Fruit fly (Drosophila melanogaster) whole organism, embryonic: ENCODE results near the gene CG16978.
A peak's percentile ranks its signal among the peaks of the same experiment; 100 is the strongest.

Experiments
- CG10267 ChIP-seq: fragments of 200-800 bp; sonication (Bioruptor generic); optimal IDR thresholded peaks from 2 replicates; lab custom pipeline; 2018; ENCODE audit warnings: missing biosample characterization, mild to moderate bottlenecking, missing genetic modification characterization, moderate library complexity
- CG10274 ChIP-seq: fragments of 200-800 bp; sonication (Bioruptor generic); optimal IDR thresholded peaks from 3 replicates; lab custom pipeline; 2017; ENCODE audit warnings: missing biosample characterization, mild to moderate bottlenecking, missing genetic modification characterization
- CG10431 ChIP-seq: fragments of 200-800 bp; sonication (Bioruptor generic); optimal IDR thresholded peaks from 3 replicates; lab custom pipeline; 2018; ENCODE audit warnings: missing biosample characterization, mild to moderate bottlenecking, missing genetic modification characterization
- CG11723 ChIP-seq: fragments of 200-800 bp; sonication (Bioruptor generic); optimal IDR thresholded peaks from 2 replicates; lab custom pipeline; 2017; ENCODE audit warnings: missing biosample characterization, mild to moderate bottlenecking, missing genetic modification characterization
- CG12071 ChIP-seq: fragments of 200-800 bp; sonication (Bioruptor generic); optimal IDR thresholded peaks from 3 replicates; lab custom pipeline; 2018; ENCODE audit warnings: missing biosample characterization, mild to moderate bottlenecking, missing genetic modification characterization
- CG12155 ChIP-seq: fragments of 200-800 bp; sonication (Bioruptor generic); optimal IDR thresholded peaks from 3 replicates; lab custom pipeline; 2016; ENCODE audit warnings: missing biosample characterization, missing genetic modification characterization
- CG12744 ChIP-seq: fragments of 200-800 bp; sonication (Bioruptor generic); optimal IDR thresholded peaks from 2 replicates; lab custom pipeline; 2016; ENCODE audit warnings: missing biosample characterization, missing genetic modification characterization
- CG13123 ChIP-seq: fragments of 200-800 bp; sonication (Bioruptor generic); optimal IDR thresholded peaks from 2 replicates; lab custom pipeline; 2016; ENCODE audit warnings: missing biosample characterization, missing genetic modification characterization
- CG13424 ChIP-seq: fragments of 200-800 bp; sonication (Bioruptor generic); optimal IDR thresholded peaks from 2 replicates; lab custom pipeline; 2019; ENCODE audit warnings: missing biosample characterization, mild to moderate bottlenecking, missing genetic modification characterization, moderate library complexity
- CG15601 ChIP-seq: fragments of 200-800 bp; sonication (Bioruptor generic); optimal IDR thresholded peaks from 3 replicates; lab custom pipeline; 2019; ENCODE audit warnings: missing biosample characterization, mild to moderate bottlenecking, missing genetic modification characterization, moderate library complexity
- CG2875 ChIP-seq: fragments of 200-800 bp; sonication (Bioruptor generic); optimal IDR thresholded peaks from 2 replicates; lab custom pipeline; 2017; ENCODE audit warnings: missing biosample characterization, mild to moderate bottlenecking, missing genetic modification characterization, missing genetic modification reagents
- CG33557 ChIP-seq: fragments of 200-800 bp; sonication (Bioruptor generic); optimal IDR thresholded peaks from 2 replicates; lab custom pipeline; 2019; ENCODE audit warnings: missing biosample characterization, mild to moderate bottlenecking, missing genetic modification characterization, moderate library complexity
- CG4360 ChIP-seq: fragments of 200-800 bp; sonication (Bioruptor generic); IDR thresholded peaks from 2 replicates; pipeline ENCODE4 v1.3.6; 2022; ENCODE audit warnings: missing biosample characterization, missing genetic modification characterization
- CG4424 ChIP-seq: fragments of 200-800 bp; sonication (Bioruptor generic); optimal IDR thresholded peaks from 3 replicates; lab custom pipeline; 2016; ENCODE audit warnings: missing biosample characterization, missing genetic modification characterization
- CG4820 ChIP-seq: fragments of 200-800 bp; sonication (Bioruptor generic); optimal IDR thresholded peaks from 3 replicates; lab custom pipeline; 2016; ENCODE audit warnings: missing biosample characterization, missing genetic modification characterization
- CG5180 ChIP-seq: fragments of 200-800 bp; sonication (Bioruptor generic); optimal IDR thresholded peaks from 3 replicates; lab custom pipeline; 2017; ENCODE audit warnings: missing biosample characterization, missing genetic modification characterization, mild to moderate bottlenecking, moderate library complexity, missing genetic modification reagents
- CG6254 ChIP-seq: fragments of 200-800 bp; sonication (Bioruptor generic); optimal IDR thresholded peaks from 3 replicates; lab custom pipeline; 2017; ENCODE audit warnings: mild to moderate bottlenecking, missing biosample characterization, missing genetic modification reagents, missing genetic modification characterization
- CG6654 ChIP-seq: fragments of 200-800 bp; sonication (Bioruptor generic); optimal IDR thresholded peaks from 2 replicates; lab custom pipeline; 2017; ENCODE audit warnings: missing biosample characterization, mild to moderate bottlenecking, missing genetic modification characterization
- CG6683 ChIP-seq: fragments of 200-800 bp; sonication (Bioruptor generic); optimal IDR thresholded peaks from 2 replicates; lab custom pipeline; 2017; ENCODE audit warnings: missing biosample characterization, mild to moderate bottlenecking, missing genetic modification characterization, missing genetic modification reagents
- CG9797 ChIP-seq: fragments of 200-800 bp; sonication (Bioruptor generic); optimal IDR thresholded peaks from 3 replicates; lab custom pipeline; 2018; ENCODE audit warnings: missing biosample characterization, mild to moderate bottlenecking, missing genetic modification characterization
- Dll ChIP-seq: fragments of 200-800 bp; sonication (Bioruptor generic); IDR thresholded peaks from 4 replicates; pipeline ENCODE4 v1.3.6; 2022; ENCODE audit warnings: missing biosample characterization, missing genetic modification characterization; ENCODE audit not compliant: partially characterized antibody
- Doc2 ChIP-seq: fragments of 200-800 bp; sonication (Bioruptor generic); IDR thresholded peaks from 2 replicates; pipeline ENCODE4 v1.3.6; 2022; ENCODE audit warnings: missing biosample characterization, missing genetic modification characterization
- Elba2 ChIP-seq: fragments of 200-800 bp; sonication (Bioruptor generic); optimal IDR thresholded peaks from 3 replicates; lab custom pipeline; 2016; ENCODE audit warnings: missing biosample characterization, missing genetic modification characterization
- Jarid2 ChIP-seq: fragments of 200-800 bp; sonication (Bioruptor generic); optimal IDR thresholded peaks from 3 replicates; lab custom pipeline; 2017; ENCODE audit warnings: mild to moderate bottlenecking, missing biosample characterization, missing genetic modification reagents, missing genetic modification characterization
- Meics ChIP-seq: fragments of 200-800 bp; sonication (Bioruptor generic); optimal IDR thresholded peaks from 2 replicates; lab custom pipeline; 2017; ENCODE audit warnings: missing biosample characterization, mild to moderate bottlenecking, missing genetic modification characterization
- Opbp ChIP-seq: fragments of 200-800 bp; sonication (Bioruptor generic); IDR thresholded peaks from 3 replicates; pipeline ENCODE4 v1.3.6; 2022; ENCODE audit warnings: missing biosample characterization, missing genetic modification characterization; ENCODE audit not compliant: partially characterized antibody
- Rfx ChIP-seq: fragments of 200-800 bp; sonication (Bioruptor generic); IDR thresholded peaks from 2 replicates; pipeline ENCODE4 v1.3.6; 2022; ENCODE audit warnings: missing biosample characterization, missing genetic modification characterization
- Rx ChIP-seq: fragments of 200-800 bp; sonication (Bioruptor generic); IDR thresholded peaks from 2 replicates; pipeline ENCODE4 v1.3.6; 2022; ENCODE audit warnings: missing biosample characterization, missing genetic modification characterization
- Ssrp ChIP-seq: fragments of 200-800 bp; sonication (Bioruptor generic); optimal IDR thresholded peaks from 2 replicates; lab custom pipeline; 2018; ENCODE audit warnings: missing biosample characterization, mild to moderate bottlenecking, missing genetic modification characterization, moderate library complexity
- bcd ChIP-seq: fragments of 200-800 bp; sonication (Bioruptor generic); optimal IDR thresholded peaks from 2 replicates; lab custom pipeline; 2017; ENCODE audit warnings: missing biosample characterization, mild to moderate bottlenecking, missing genetic modification characterization
- bowl ChIP-seq: fragments of 200-800 bp; sonication (Bioruptor generic); IDR thresholded peaks from 2 replicates; pipeline ENCODE4 v1.3.6; 2022; ENCODE audit warnings: missing biosample characterization, missing genetic modification characterization
- cad ChIP-seq: fragments of >200 bp; optimal IDR thresholded peaks from 2 replicates; lab custom pipeline; 2017; ENCODE audit warnings: missing biosample characterization, missing genetic modification characterization
- cg ChIP-seq: fragments of 200-800 bp; sonication (Bioruptor generic); optimal IDR thresholded peaks from 3 replicates; lab custom pipeline; 2019; ENCODE audit warnings: missing biosample characterization, mild to moderate bottlenecking, missing genetic modification characterization, moderate library complexity
- chinmo ChIP-seq: fragments of 200-800 bp; sonication (Bioruptor generic); IDR thresholded peaks from 4 replicates; pipeline ENCODE4 v1.3.6; 2022; ENCODE audit warnings: missing biosample characterization, missing genetic modification characterization; ENCODE audit not compliant: partially characterized antibody
- dati ChIP-seq: fragments of 200-800 bp; sonication (Bioruptor generic); IDR thresholded peaks from 2 replicates; pipeline ENCODE4 v1.3.6; 2022; ENCODE audit warnings: missing biosample characterization, missing genetic modification characterization
- en ChIP-seq: fragments of 200-800 bp; sonication (Bioruptor generic); optimal IDR thresholded peaks from 2 replicates; lab custom pipeline; 2016; ENCODE audit warnings: missing biosample characterization, missing genetic modification characterization
- gcm ChIP-seq: fragments of 200-800 bp; sonication (Bioruptor generic); optimal IDR thresholded peaks from 2 replicates; lab custom pipeline; 2019; ENCODE audit warnings: missing biosample characterization, mild to moderate bottlenecking, missing genetic modification characterization, moderate library complexity
- gem ChIP-seq: fragments of 200-800 bp; sonication (Bioruptor generic); optimal IDR thresholded peaks from 2 replicates; lab custom pipeline; 2019; ENCODE audit warnings: missing biosample characterization, mild to moderate bottlenecking, missing genetic modification characterization, moderate library complexity
- lola ChIP-seq, 3 experiments: fragments of >200 bp in 2 of 3; fragments of 200-800 bp in 1 of 3; sonication (Bioruptor generic) in 1 of 3; optimal IDR thresholded peaks; 2 replicates each; lab custom pipeline; 2017 to 2019; ENCODE audit warnings: missing biosample characterization in 3 of 3, missing genetic modification characterization in 3 of 3, mild to moderate bottlenecking in 1 of 3, moderate library complexity in 1 of 3
- pum ChIP-seq: fragments of 200-800 bp; sonication (Bioruptor generic); optimal IDR thresholded peaks from 2 replicates; lab custom pipeline; 2016; ENCODE audit warnings: missing biosample characterization, missing genetic modification characterization
- ranshi ChIP-seq: fragments of 200-800 bp; sonication (Bioruptor generic); IDR thresholded peaks from 2 replicates; pipeline ENCODE4 v1.3.6; 2022; ENCODE audit warnings: missing biosample characterization, missing genetic modification characterization
- ro ChIP-seq: fragments of 200-800 bp; sonication (Bioruptor generic); IDR thresholded peaks from 2 replicates; pipeline ENCODE4 v1.3.6; 2022; ENCODE audit warnings: missing biosample characterization, missing genetic modification characterization
- row ChIP-seq: fragments of 200-800 bp; sonication (Bioruptor generic); IDR thresholded peaks from 3 replicates; pipeline ENCODE4 v1.3.6; 2022; ENCODE audit warnings: missing biosample characterization, missing genetic modification characterization
- sens ChIP-seq: fragments of 200-800 bp; sonication (Bioruptor generic); peaks from one replicate; lab custom pipeline; 2016; ENCODE audit warnings: missing biosample characterization, missing genetic modification characterization
- sob ChIP-seq: fragments of 200-800 bp; sonication (Bioruptor generic); IDR thresholded peaks from 2 replicates; pipeline ENCODE4 v1.3.6; 2022; ENCODE audit warnings: missing biosample characterization, missing genetic modification characterization
- stwl ChIP-seq: fragments of 200-800 bp; sonication (Bioruptor generic); optimal IDR thresholded peaks from 3 replicates; lab custom pipeline; 2018; ENCODE audit warnings: missing biosample characterization, mild to moderate bottlenecking, missing genetic modification characterization, moderate library complexity
- trem ChIP-seq: fragments of 200-800 bp; optimal IDR thresholded peaks from 3 replicates; lab custom pipeline; 2019; ENCODE audit warnings: missing biosample characterization, mild to moderate bottlenecking, missing genetic modification characterization, moderate library complexity
- vvl ChIP-seq: fragments of 200-800 bp; sonication (Bioruptor generic); IDR thresholded peaks from 2 replicates; pipeline ENCODE4 v1.3.6; 2022; ENCODE audit warnings: missing biosample characterization, missing genetic modification characterization

CG16978 gene

DNA sequence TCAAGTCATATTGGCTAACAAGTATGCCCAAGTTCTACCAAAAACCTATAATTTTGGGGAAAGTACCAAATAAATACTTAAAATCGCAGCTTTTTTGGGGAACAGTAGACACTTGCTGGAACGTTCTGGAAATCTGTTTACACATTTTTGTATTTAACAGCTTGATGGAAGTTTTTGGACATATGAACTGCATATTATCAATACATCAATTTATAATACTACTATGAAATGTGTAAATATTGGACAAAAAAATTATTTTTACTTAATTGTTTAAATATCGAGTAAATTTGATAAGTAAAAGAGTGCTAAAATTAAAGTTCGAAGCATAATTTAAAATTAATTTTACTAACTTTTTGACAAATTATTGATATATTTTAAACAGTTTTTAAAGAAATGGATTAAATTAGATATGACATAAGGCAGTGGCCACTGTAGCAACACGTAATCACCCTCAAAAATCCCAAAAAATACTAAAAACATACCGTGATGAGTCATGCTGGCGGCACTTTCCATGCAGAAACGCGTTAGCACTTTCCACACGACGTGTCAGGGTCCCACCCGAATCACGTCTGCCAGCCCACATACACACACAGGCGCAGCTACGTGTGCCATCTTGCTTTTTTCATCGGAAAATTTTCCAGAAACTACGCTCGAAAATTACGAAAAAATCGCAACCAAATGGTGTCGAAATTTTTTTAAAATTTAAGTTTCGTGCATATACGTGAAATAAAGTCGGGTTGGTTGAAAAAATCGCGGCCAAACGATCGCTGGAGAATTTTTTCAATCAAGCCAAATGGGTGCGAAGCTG lies 21.8 kb upstream of the CG16978 start, which contains the start of gene Sirt1 (continued):
- TF ChIP-seq Ssrp (tag; lab: Kevin White, UChicago) (peak; percentile 93), CG9797 (peak; percentile 70), CG5180 (GFP tag; lab: Kevin White, UChicago) (no peak), chinmo (GFP tag; lab: Robert Waterston, UW) (no peak; the same call in 3 of the 4 replicates), CG10274 (GFP tag; lab: Kevin White, UChicago) (peak; percentile 43), CG13424 (tag; lab: Kevin White, UChicago) (peak; percentile 93), Jarid2 (GFP tag; lab: Kevin White, UChicago) (peak; percentile 26), ranshi (GFP tag; lab: Robert Waterston, UW) (peak; percentile 63), gem (tag; lab: Kevin White, UChicago) (peak; percentile 95), CG6254 (peak; percentile 43), trem (tag; lab: Kevin White, UChicago) (peak; percentile 61), cg (peak; percentile 87), sob (GFP tag; lab: Robert Waterston, UW) (peak; percentile 61; the same call in 1 of the 2 replicates), CG12744 (GFP tag; lab: Kevin White, UChicago) (no peak), CG10431 (GFP tag; lab: Kevin White, UChicago) (peak; percentile 49), stwl (tag; lab: Kevin White, UChicago) (peak; percentile 18), gcm (GFP tag; lab: Kevin White, UChicago) (peak; percentile 67), CG4820 (GFP tag; lab: Kevin White, UChicago) (peak; percentile 83), CG4424 (peak; percentile 90), Opbp (GFP tag; lab: Robert Waterston, UW) (peak; percentile 43; the same call in 1 of the 3 replicates), CG2875 (GFP tag; lab: Kevin White, UChicago) (peak; percentile 64), CG10267 (tag; lab: Kevin White, UChicago) (peak; percentile 77), CG4360 (GFP tag; lab: Robert Waterston, UW) (no peak), cad (no peak), CG15601 (tag; lab: Kevin White, UChicago) (peak; percentile 78), bcd (peak; percentile 91), Meics (peak; percentile 91), CG11723 (peak; percentile 66), row (GFP tag; lab: Robert Waterston, UW) (peak; percentile 93), CG12155 (GFP tag; lab: Kevin White, UChicago) (peak; percentile 84), CG13123 (GFP tag; lab: Kevin White, UChicago) (peak; percentile 72), pum (GFP tag; lab: Kevin White, UChicago) (peak; percentile 66), Dll (no peak; the same call in 3 of the 4 replicates), CG6683 (GFP tag; lab: Kevin White, UChicago) (peak; percentile 24), CG33557 (GFP tag; lab: Kevin White, UChicago) (peak; percentile 80), Rfx (GFP tag; lab: Robert Waterston, UW) (peak; percentile 74), dati (no peak), en (no peak), bowl (GFP tag; lab: Robert Waterston, UW) (no peak), Doc2 (GFP tag; lab: Robert Waterston, UW) (peak; percentile 8; the same call in 1 of the 2 replicates), sens (GFP tag; lab: Kevin White, UChicago) (peak; percentile 91), Rx (peak; percentile 24; the same call in 1 of the 2 replicates), ro (GFP tag; lab: Robert Waterston, UW) (peak; percentile 66; the same call in 1 of the 2 replicates), Elba2 (GFP tag; lab: Kevin White, UChicago) (peak; percentile 73), CG6654 (GFP tag; lab: Kevin White, UChicago) (peak; percentile 67), vvl (peak; percentile 66), lola (GFP tag; optimal IDR thresholded peaks at IDR 0.05; lab: Kevin White, UChicago) (peak in 1 of 3 experiments; percentile 93), CG12071 (GFP tag; lab: Kevin White, UChicago) (no peak)
